Worm (Caenorhabditis elegans) whole organism, L3 larva: ENCODE data around the gene his-40.

Source experiments
- R02D3.7 ChIP-seq: fragments of 150-350 bp; optimal IDR thresholded peaks from 2 replicates; lab custom pipeline; 2014; ENCODE audit warnings: missing biosample characterization, missing genetic modification characterization
- ZK546.5 ChIP-seq: sonication (generic microtip); optimal IDR thresholded peaks from 2 replicates; lab custom pipeline; 2017; ENCODE audit warnings: missing biosample characterization, missing genetic modification characterization
- aly-2 ChIP-seq: fragments of 150-350 bp; optimal IDR thresholded peaks from 2 replicates; lab custom pipeline; 2014; ENCODE audit warnings: missing biosample characterization, missing genetic modification characterization
- ama-1 ChIP-seq: fragments of 150-350 bp; optimal IDR thresholded peaks from 2 replicates; lab custom pipeline; 2018
- ceh-16 ChIP-seq: sonication (generic microtip); optimal IDR thresholded peaks from 2 replicates; lab custom pipeline; 2017; ENCODE audit warnings: missing biosample characterization, missing genetic modification characterization
- ceh-82 ChIP-seq: fragments of 150-350 bp; optimal IDR thresholded peaks from 2 replicates; lab custom pipeline; 2014; ENCODE audit warnings: missing biosample characterization, missing genetic modification characterization
- ceh-9 ChIP-seq: sonication (generic microtip); optimal IDR thresholded peaks from 2 replicates; lab custom pipeline; 2018; ENCODE audit warnings: missing biosample characterization, missing genetic modification characterization
- egl-27 ChIP-seq: sonication (generic microtip); optimal IDR thresholded peaks from 4 replicates; lab custom pipeline; 2017; ENCODE audit warnings: missing biosample characterization, missing genetic modification reagents, missing genetic modification characterization
- egl-5 ChIP-seq: fragments of 150-350 bp; optimal IDR thresholded peaks from 2 replicates; lab custom pipeline; 2017; ENCODE audit warnings: missing biosample characterization, missing genetic modification reagents, missing genetic modification characterization, inconsistent platforms
- elt-2 ChIP-seq: sonication (generic microtip); optimal IDR thresholded peaks from 2 replicates; lab custom pipeline; 2016; ENCODE audit warnings: missing genetic modification reagents, mild to moderate bottlenecking, missing genetic modification characterization, missing compliant biosample characterization
- eor-1 ChIP-seq, 2 experiments: fragments of 150-350 bp; optimal IDR thresholded peaks; 2 replicates each; lab custom pipeline; 2014 to 2018; ENCODE audit warnings: missing biosample characterization in 2 of 2, missing genetic modification characterization in 2 of 2
- fos-1 ChIP-seq: fragments of 150-350 bp; optimal IDR thresholded peaks from 2 replicates; lab custom pipeline; 2014; ENCODE audit warnings: missing biosample characterization, missing genetic modification characterization
- jun-1 ChIP-seq: fragments of 150-350 bp; optimal IDR thresholded peaks from 2 replicates; lab custom pipeline; 2014; ENCODE audit warnings: missing biosample characterization, missing genetic modification reagents, missing genetic modification characterization
- lin-15B ChIP-seq: fragments of 150-350 bp; optimal IDR thresholded peaks from 2 replicates; lab custom pipeline; 2014; ENCODE audit warnings: missing biosample characterization, missing genetic modification characterization
- lsy-12 ChIP-seq: sonication (generic microtip); optimal IDR thresholded peaks from 2 replicates; lab custom pipeline; 2016; ENCODE audit warnings: mild to moderate bottlenecking, missing genetic modification characterization, missing compliant biosample characterization
- mml-1 ChIP-seq: fragments of 150-350 bp; sonication (generic microtip); optimal IDR thresholded peaks from 3 replicates; lab custom pipeline; 2014; ENCODE audit warnings: missing biosample characterization, missing genetic modification characterization
- nfya-1 ChIP-seq: sonication (generic microtip); optimal IDR thresholded peaks from 2 replicates; lab custom pipeline; 2017; ENCODE audit warnings: missing genetic modification characterization, mild to moderate bottlenecking, missing compliant biosample characterization, antibody characterized with exemption, moderate library complexity; ENCODE audit not compliant: insufficient read depth
- nhr-11 ChIP-seq: fragments of 150-350 bp; optimal IDR thresholded peaks from 2 replicates; lab custom pipeline; 2014; ENCODE audit warnings: missing biosample characterization, missing genetic modification characterization
- nhr-12 ChIP-seq: fragments of 150-350 bp; optimal IDR thresholded peaks from 2 replicates; lab custom pipeline; 2014; ENCODE audit warnings: missing biosample characterization, missing genetic modification characterization
- nhr-23 ChIP-seq: fragments of 150-350 bp; optimal IDR thresholded peaks from 2 replicates; lab custom pipeline; 2014; ENCODE audit warnings: missing biosample characterization, missing genetic modification reagents, missing genetic modification characterization
- nhr-237 ChIP-seq: fragments of 150-350 bp; optimal IDR thresholded peaks from 2 replicates; lab custom pipeline; 2014; ENCODE audit warnings: missing biosample characterization, missing genetic modification characterization
- nhr-28 ChIP-seq: fragments of 150-350 bp; optimal IDR thresholded peaks from 2 replicates; lab custom pipeline; 2014; ENCODE audit warnings: missing biosample characterization, missing genetic modification characterization
- nhr-43 ChIP-seq: sonication (generic microtip); optimal IDR thresholded peaks from 2 replicates; lab custom pipeline; 2016; ENCODE audit warnings: mild to moderate bottlenecking, missing genetic modification characterization, missing compliant biosample characterization; ENCODE audit not compliant: poor library complexity, severe bottlenecking
- nhr-67 ChIP-seq: fragments of 150-350 bp; optimal IDR thresholded peaks from 2 replicates; lab custom pipeline; 2014; ENCODE audit warnings: missing biosample characterization, missing genetic modification characterization
- nhr-76 ChIP-seq: fragments of 150-350 bp; sonication (generic microtip); optimal IDR thresholded peaks from 5 replicates; lab custom pipeline; 2014; ENCODE audit warnings: missing biosample characterization, missing genetic modification characterization
- nhr-77 ChIP-seq: fragments of 150-350 bp; optimal IDR thresholded peaks from 2 replicates; lab custom pipeline; 2014; ENCODE audit warnings: missing biosample characterization, missing genetic modification characterization
- sea-2 ChIP-seq: fragments of 150-350 bp; sonication (generic microtip); optimal IDR thresholded peaks from 4 replicates; lab custom pipeline; 2014; ENCODE audit warnings: missing biosample characterization, missing genetic modification reagents, missing genetic modification characterization
- skn-1 ChIP-seq: fragments of 150-350 bp; optimal IDR thresholded peaks from 2 replicates; lab custom pipeline; 2014; ENCODE audit warnings: missing biosample characterization, missing genetic modification characterization
- snpc-4 ChIP-seq: fragments of 150-350 bp; optimal IDR thresholded peaks from 2 replicates; lab custom pipeline; 2014; ENCODE audit warnings: missing biosample characterization, missing genetic modification characterization
- tbx-2 ChIP-seq: sonication (generic microtip); optimal IDR thresholded peaks from 2 replicates; lab custom pipeline; 2016; ENCODE audit warnings: mild to moderate bottlenecking, missing genetic modification characterization, missing compliant biosample characterization
- unc-39 ChIP-seq: sonication (generic microtip); optimal IDR thresholded peaks from 4 replicates; lab custom pipeline; 2017; ENCODE audit warnings: missing biosample characterization, missing genetic modification characterization
- unc-62 ChIP-seq: fragments of 150-350 bp; sonication (generic microtip); optimal IDR thresholded peaks from 4 replicates; lab custom pipeline; 2014; ENCODE audit warnings: missing biosample characterization, missing genetic modification reagents, missing genetic modification characterization
- zag-1 ChIP-seq: fragments of 150-350 bp; optimal IDR thresholded peaks from 2 replicates; lab custom pipeline; 2014; ENCODE audit warnings: missing biosample characterization, missing genetic modification characterization
- ztf-11 ChIP-seq: fragments of 150-350 bp; optimal IDR thresholded peaks from 2 replicates; lab custom pipeline; 2014; ENCODE audit warnings: missing biosample characterization, missing genetic modification characterization
- ztf-4 ChIP-seq: fragments of 150-350 bp; optimal IDR thresholded peaks from 2 replicates; lab custom pipeline; 2014; ENCODE audit warnings: missing biosample characterization, missing genetic modification characterization

The his-40 gene

ce11 chrX:7264591-7265306 is 45.2 kb upstream of the his-40 start (continued):
- peak; percentile 54 for TF ChIP-seq ceh-82 (tag; lab: Kevin White, UChicago)
- TF ChIP-seq eor-1 (tag; optimal IDR thresholded peaks at IDR 0.05; lab: Kevin White, UChicago), result no peak
- peak; percentile 82 for TF ChIP-seq nhr-43 (tag; lab: Kevin White, UChicago)

ce11 chrX:7265348-7265747 is 44.6 kb upstream of the his-40 start, which contains the start of gene F46H5.2:
Gene F46H5.2 (plus strand): TSS chrX:7265648.
- no peak for TF ChIP-seq ceh-16 (tag; lab: Kevin White, UChicago)
- TF ChIP-seq tbx-2 (tag; lab: Kevin White, UChicago), result no peak
- no peak for TF ChIP-seq ztf-4
- TF ChIP-seq aly-2 (tag; lab: Kevin White, UChicago), result no peak
- no peak for TF ChIP-seq snpc-4 (tag; lab: Kevin White, UChicago)
- TF ChIP-seq lin-15B, result no peak
- no peak for TF ChIP-seq nhr-43 (tag; lab: Kevin White, UChicago)
- no peak for TF ChIP-seq sea-2 (GFP tag; lab: Kevin White, UChicago)
- TF ChIP-seq unc-39, result no peak
- no peak for TF ChIP-seq egl-5 (tag; lab: Kevin White, UChicago)
- TF ChIP-seq lsy-12, result no peak
- no peak for TF ChIP-seq ceh-82 (tag; lab: Kevin White, UChicago)
- TF ChIP-seq nhr-76 (tag; lab: Kevin White, UChicago), result no peak
- TF ChIP-seq ama-1, result no peak
- no peak for TF ChIP-seq nhr-28 (tag; lab: Kevin White, UChicago)
- TF ChIP-seq R02D3.7 (tag; lab: Kevin White, UChicago), result no peak
- no peak for TF ChIP-seq unc-62 (GFP tag; lab: Kevin White, UChicago)
- TF ChIP-seq egl-27 (tag; lab: Kevin White, UChicago), result no peak
- TF ChIP-seq nhr-67 (tag; lab: Kevin White, UChicago), result no peak
- no peak for TF ChIP-seq nhr-77

ce11 chrX:7268965-7269364 is 40.9 kb upstream of the his-40 start:
- no peak for TF ChIP-seq ceh-9 (tag; lab: Kevin White, UChicago)
- TF ChIP-seq ztf-11 (tag; lab: Kevin White, UChicago), result no peak
- TF ChIP-seq unc-39, result no peak
- TF ChIP-seq tbx-2 (tag; lab: Kevin White, UChicago), result no peak
- no peak for TF ChIP-seq eor-1 (tag; optimal IDR thresholded peaks at IDR 0.05; lab: Kevin White, UChicago)
- no peak for TF ChIP-seq ceh-82 (tag; lab: Kevin White, UChicago)
- no peak for TF ChIP-seq R02D3.7 (tag; lab: Kevin White, UChicago)
- TF ChIP-seq skn-1 (tag; lab: Kevin White, UChicago), result no peak
- TF ChIP-seq aly-2 (tag; lab: Kevin White, UChicago), result no peak
- TF ChIP-seq nhr-12 (tag; lab: Kevin White, UChicago), result no peak
- TF ChIP-seq mml-1 (tag; lab: Kevin White, UChicago), result no peak
- TF ChIP-seq nhr-23 (tag; lab: Kevin White, UChicago), result no peak
- no peak for TF ChIP-seq nfya-1 (tag; lab: Kevin White, UChicago)

- no peak for TF ChIP-seq aly-2 (tag; lab: Kevin White, UChicago)
- no peak for TF ChIP-seq ceh-9 (tag; lab: Kevin White, UChicago)
- TF ChIP-seq elt-2, result no peak
These were observed 40.5 kb upstream of the his-40 start, which contains the start of gene grd-7 for ce11 chrX:7269379-7269778. Gene grd-7 (minus strand): TSS chrX:7269479.

ce11 chrX:7271968-7272367 is 37.9 kb upstream of the his-40 start, which contains the start of gene F46H5.11:
Gene F46H5.11 (minus strand): TSS chrX:7272068.
- TF ChIP-seq nhr-237 (tag; lab: Kevin White, UChicago) (no peak), mml-1 (tag; lab: Kevin White, UChicago) (no peak), nhr-76 (tag; lab: Kevin White, UChicago) (no peak), ZK546.5 (tag; lab: Kevin White, UChicago) (no peak), nhr-12 (tag; lab: Kevin White, UChicago) (no peak), fos-1 (no peak), zag-1 (tag; lab: Kevin White, UChicago) (no peak), nhr-77 (no peak), jun-1 (tag; lab: Kevin White, UChicago) (no peak), nhr-43 (tag; lab: Kevin White, UChicago) (no peak), aly-2 (tag; lab: Kevin White, UChicago) (no peak), ama-1 (no peak), nhr-11 (tag; lab: Kevin White, UChicago) (no peak), tbx-2 (tag; lab: Kevin White, UChicago) (no peak), skn-1 (tag; lab: Kevin White, UChicago) (no peak), nhr-67 (tag; lab: Kevin White, UChicago) (no peak), egl-27 (tag; lab: Kevin White, UChicago) (no peak)
